Worm (Caenorhabditis elegans) whole organism, dauer: ENCODE measurements around the gene Y38E10A.22.

Experiments
- unc-62 ChIP-seq: sonication (generic microtip); optimal IDR thresholded peaks from 2 replicates; lab custom pipeline; 2017; ENCODE audit warnings: missing biosample characterization, missing genetic modification reagents, missing genetic modification characterization

Y38E10A.22 gene

DNA sequence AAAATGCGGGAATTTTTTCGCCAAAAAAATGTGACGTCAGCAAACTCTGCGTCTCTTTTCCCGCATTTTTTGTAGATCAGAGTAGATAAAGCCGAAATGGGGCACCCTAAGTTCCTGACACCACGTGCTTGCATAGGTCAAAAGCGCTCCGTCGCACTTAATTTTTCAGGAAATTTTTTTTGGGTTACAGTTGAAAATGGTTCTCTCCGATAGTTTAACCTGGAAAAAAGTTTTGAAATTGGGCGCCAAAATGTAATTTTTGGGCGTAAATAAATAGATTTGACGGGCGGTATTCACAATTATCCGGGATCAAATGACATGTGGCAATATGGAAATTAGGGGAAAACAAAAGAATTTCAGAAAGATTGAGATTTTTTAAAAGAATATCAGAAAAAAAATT, 5.1 kb downstream of the Y38E10A.22 start:
- no peak for TF ChIP-seq unc-62

ce11 chrII:12671892-12672291, 5.7 kb downstream of the Y38E10A.22 start:
- TF ChIP-seq unc-62: no peak

ce11 chrII:12670877-12671864, 6.4 kb downstream of the Y38E10A.22 start:
- TF ChIP-seq unc-62: no peak

DNA sequence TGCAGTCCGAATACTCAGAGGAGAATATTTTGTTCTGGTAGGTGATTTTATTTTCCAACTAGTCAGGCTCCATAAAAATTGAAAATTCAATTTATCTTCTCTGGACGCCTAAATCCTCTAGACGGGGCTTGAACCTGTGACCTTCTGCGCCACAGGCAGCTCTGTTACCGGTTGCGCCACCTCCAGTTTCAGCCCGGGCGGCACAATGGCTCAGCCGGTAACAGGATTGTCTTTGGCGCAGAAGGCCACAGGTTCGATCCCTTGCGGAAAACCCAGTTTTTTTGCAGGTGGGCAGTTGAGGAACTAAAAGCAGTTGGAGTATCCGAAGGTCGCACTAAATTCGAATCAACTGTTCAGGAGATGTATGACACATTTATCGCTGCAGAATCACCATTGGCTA, 7.7 kb downstream of the Y38E10A.22 start:
- TF ChIP-seq unc-62: no peak

ce11 chrII:12669342-12669741, 8.3 kb downstream of the Y38E10A.22 start:
- TF ChIP-seq unc-62: no peak

DNA sequence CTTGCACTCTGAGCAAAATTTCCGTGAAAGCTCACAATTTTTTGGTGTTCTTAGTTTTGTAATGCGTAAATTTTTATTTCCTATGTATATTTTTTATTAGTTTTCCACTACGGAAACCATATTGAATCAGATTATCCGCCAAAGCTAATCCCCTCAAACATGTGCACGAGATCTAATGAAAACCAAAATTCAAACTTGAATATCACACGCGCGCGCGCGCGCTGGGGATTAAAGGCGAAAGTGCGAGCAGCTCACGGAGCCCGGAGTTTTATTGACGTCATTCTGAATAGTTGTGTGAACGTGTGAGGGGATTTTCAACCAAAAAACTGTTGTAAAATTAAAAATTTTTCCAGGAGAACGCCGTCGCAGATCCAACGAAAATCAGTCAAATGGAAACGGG, 8.7 kb downstream of the Y38E10A.22 start:
- no peak for TF ChIP-seq unc-62

DNA sequence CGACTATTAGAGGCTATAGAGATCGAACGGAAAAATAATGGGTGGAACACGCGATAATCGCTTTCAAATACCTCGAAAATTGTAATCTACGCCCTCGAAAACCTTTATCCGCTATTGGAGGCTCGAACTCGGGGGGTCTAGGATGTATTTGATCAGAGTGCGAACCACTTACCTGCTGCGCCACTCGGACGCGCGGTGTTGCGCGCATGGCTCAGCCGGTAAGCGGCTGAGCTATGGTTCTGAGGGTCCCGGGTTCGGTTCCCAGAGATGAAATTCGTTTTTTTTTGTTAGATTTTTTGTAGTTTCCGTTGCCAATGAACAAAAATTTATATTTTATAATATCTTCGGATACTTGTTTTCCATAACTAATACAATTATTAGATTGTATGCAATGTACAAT, 9.5 kb downstream of the Y38E10A.22 start:
- no peak for TF ChIP-seq unc-62

- TF ChIP-seq unc-62: no peak
These were observed 11.6 kb downstream of the Y38E10A.22 start for ce11 chrII:12666042-12666441.

- no peak for TF ChIP-seq unc-62
These were observed 12.6 kb downstream of the Y38E10A.22 start for ce11 chrII:12665019-12665418.

ce11 chrII:12661930-12662329, 15.7 kb downstream of the Y38E10A.22 start:
- no peak for TF ChIP-seq unc-62

- no peak for TF ChIP-seq unc-62
These were observed 17.8 kb downstream of the Y38E10A.22 start for ce11 chrII:12659676-12660371.

DNA sequence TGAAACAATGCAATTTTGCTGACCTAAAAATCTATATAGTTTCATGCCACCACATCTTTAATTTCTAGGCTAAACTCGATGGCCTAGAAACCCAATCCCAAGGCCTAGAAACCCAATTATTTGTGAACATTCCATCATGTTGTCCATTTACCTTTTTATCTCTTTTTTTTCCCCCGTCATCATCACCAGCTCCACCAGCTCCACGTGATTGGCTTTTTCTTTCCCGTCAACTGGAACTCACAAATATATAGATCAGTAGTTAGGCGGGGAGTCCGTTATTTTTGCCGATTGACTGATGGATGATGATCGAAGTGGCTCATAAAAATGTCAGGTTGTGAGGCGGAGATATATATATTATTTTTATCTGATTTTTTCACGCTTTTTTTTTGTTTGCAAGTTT, 19.2 kb downstream of the Y38E10A.22 start:
- no peak for TF ChIP-seq unc-62

DNA sequence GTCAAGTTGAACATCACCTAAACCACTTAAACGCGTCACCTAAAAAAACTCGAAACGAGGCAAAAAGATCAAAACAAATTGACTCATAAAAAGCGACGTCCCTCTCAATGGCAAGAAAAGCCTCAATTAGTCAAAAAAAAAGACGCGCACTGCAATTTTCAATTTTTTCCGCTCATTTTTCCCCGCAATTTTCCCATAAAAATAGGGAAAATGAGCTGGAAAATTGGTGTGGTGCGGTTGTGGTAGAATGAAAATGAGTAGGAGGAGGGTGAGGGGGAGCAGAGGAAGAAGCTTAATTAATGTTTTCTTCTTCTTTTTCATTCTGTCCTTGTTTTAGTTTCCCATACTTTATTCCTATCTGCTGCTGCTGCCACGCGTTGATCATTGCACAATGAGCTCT, 20.0 kb downstream of the Y38E10A.22 start:
- no peak for TF ChIP-seq unc-62

ce11 chrII:12655816-12656215, 21.8 kb downstream of the Y38E10A.22 start:
- TF ChIP-seq unc-62: no peak

DNA sequence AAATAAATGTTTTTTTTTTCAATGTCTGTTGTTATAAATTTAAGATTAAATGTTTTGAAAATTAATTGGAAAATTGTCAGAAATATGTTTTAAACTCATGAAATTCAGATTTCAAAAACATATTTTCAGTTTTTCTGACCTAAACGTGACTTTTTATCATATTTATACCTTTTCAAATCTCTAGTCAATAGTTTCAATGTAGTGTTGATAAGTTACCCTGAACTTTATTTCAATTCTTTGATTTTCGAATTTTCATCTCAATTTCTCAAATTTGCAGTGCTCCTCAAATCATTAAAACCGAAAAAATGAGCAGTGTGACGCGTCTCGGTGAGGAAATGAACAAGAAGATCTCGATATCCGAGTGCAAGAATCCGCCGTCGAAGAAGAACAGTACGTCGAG, 23.2 kb downstream of the Y38E10A.22 start, which contains the start of gene rgs-4:
TSS of gene rgs-4 (plus strand) at position 301 of the 400 bp plus-strand sequence.
- no peak for TF ChIP-seq unc-62

ce11 chrII:12640370-12640769, 37.2 kb downstream of the Y38E10A.22 start, which contains the start of gene nhr-235:
nhr-235 (plus strand) TSS chrII:12640670.
- no peak for TF ChIP-seq unc-62

ce11 chrII:12636602-12637001, 41.0 kb downstream of the Y38E10A.22 start, which contains the start of gene nhr-234:
nhr-234 (plus strand) TSS chrII:12636678.
- TF ChIP-seq unc-62: no peak
